Fruit fly (Drosophila melanogaster) whole organism, embryonic: ENCODE results near the gene CG32095.
A peak's percentile ranks its signal among the peaks of the same experiment; 100 is the strongest.

Source experiments
- Adf1 ChIP-seq: fragments of 200-800 bp; sonication (Bioruptor generic); IDR thresholded peaks from 2 replicates; pipeline ENCODE4 v1.3.6; 2022; ENCODE audit warnings: missing biosample characterization, missing genetic modification characterization
- CG11093 ChIP-seq: fragments of 200-800 bp; sonication (Bioruptor generic); IDR thresholded peaks from 3 replicates; pipeline ENCODE4 v1.3.6; 2022; ENCODE audit warnings: missing biosample characterization, missing genetic modification characterization
- CG11695 ChIP-seq: fragments of 200-800 bp; sonication (Bioruptor generic); IDR thresholded peaks from 3 replicates; pipeline ENCODE4 v1.3.6; 2022; ENCODE audit warnings: missing biosample characterization, missing genetic modification characterization
- CG11696 ChIP-seq: fragments of 200-800 bp; sonication (Bioruptor generic); IDR thresholded peaks from 2 replicates; pipeline ENCODE4 v1.3.6; 2022; ENCODE audit warnings: missing biosample characterization, missing genetic modification characterization
- CG12236 ChIP-seq: fragments of 200-800 bp; sonication (Bioruptor generic); optimal IDR thresholded peaks from 2 replicates; lab custom pipeline; 2016; ENCODE audit warnings: missing biosample characterization, missing genetic modification characterization
- CG12744 ChIP-seq: fragments of 200-800 bp; sonication (Bioruptor generic); optimal IDR thresholded peaks from 2 replicates; lab custom pipeline; 2016; ENCODE audit warnings: missing biosample characterization, missing genetic modification characterization
- CG13296 ChIP-seq: fragments of 200-800 bp; sonication (Bioruptor generic); optimal IDR thresholded peaks from 3 replicates; lab custom pipeline; 2018; ENCODE audit warnings: missing biosample characterization, mild to moderate bottlenecking, missing genetic modification characterization
- CG14441 ChIP-seq: fragments of 200-800 bp; sonication (Bioruptor generic); IDR thresholded peaks from 2 replicates; pipeline ENCODE4 v1.3.6; 2022; ENCODE audit warnings: missing biosample characterization, missing genetic modification characterization
- CG14667 ChIP-seq: fragments of 200-800 bp; sonication (Bioruptor generic); IDR thresholded peaks from 2 replicates; pipeline ENCODE4 v1.3.6; 2022; ENCODE audit warnings: missing biosample characterization, missing genetic modification characterization
- CG18476 ChIP-seq: fragments of 200-800 bp; sonication (Bioruptor generic); optimal IDR thresholded peaks from 2 replicates; lab custom pipeline; 2016; ENCODE audit warnings: missing biosample characterization, mild to moderate bottlenecking, missing genetic modification characterization
- CG3065 ChIP-seq: fragments of 200-800 bp; sonication (Bioruptor generic); optimal IDR thresholded peaks from 2 replicates; lab custom pipeline; 2016; ENCODE audit warnings: missing biosample characterization, missing genetic modification characterization
- CG31224 ChIP-seq: fragments of 200-800 bp; sonication (Bioruptor generic); IDR thresholded peaks from 2 replicates; pipeline ENCODE4 v1.3.6; 2022; ENCODE audit warnings: missing biosample characterization, missing genetic modification characterization
- CG34376 ChIP-seq: fragments of 200-800 bp; sonication (Bioruptor generic); optimal IDR thresholded peaks from 2 replicates; lab custom pipeline; 2018; ENCODE audit warnings: missing biosample characterization, mild to moderate bottlenecking, missing genetic modification characterization
- CG4404 ChIP-seq: fragments of 200-800 bp; sonication (Bioruptor generic); IDR thresholded peaks from 2 replicates; pipeline ENCODE4 v1.3.6; 2022; ENCODE audit warnings: missing biosample characterization, missing genetic modification characterization
- CG4820 ChIP-seq: fragments of 200-800 bp; sonication (Bioruptor generic); optimal IDR thresholded peaks from 3 replicates; lab custom pipeline; 2016; ENCODE audit warnings: missing biosample characterization, missing genetic modification characterization
- Fer3 ChIP-seq: fragments of 200-800 bp; sonication (Bioruptor generic); optimal IDR thresholded peaks from 2 replicates; lab custom pipeline; 2018; ENCODE audit warnings: missing biosample characterization, mild to moderate bottlenecking, missing genetic modification characterization, moderate library complexity
- GATAe ChIP-seq: fragments of 200-800 bp; sonication (Bioruptor generic); conservative IDR thresholded peaks from 2 replicates; pipeline ENCODE4 v1.3.6; 2022; ENCODE audit warnings: missing biosample characterization, missing genetic modification characterization
- Hey ChIP-seq: fragments of 200-800 bp; sonication (Bioruptor generic); optimal IDR thresholded peaks from 3 replicates; lab custom pipeline; 2018; ENCODE audit warnings: missing biosample characterization, mild to moderate bottlenecking, missing genetic modification characterization
- Opbp ChIP-seq: fragments of 200-800 bp; sonication (Bioruptor generic); IDR thresholded peaks from 3 replicates; pipeline ENCODE4 v1.3.6; 2022; ENCODE audit warnings: missing biosample characterization, missing genetic modification characterization; ENCODE audit not compliant: partially characterized antibody
- Side ChIP-seq: fragments of 200-800 bp; sonication (Bioruptor generic); optimal IDR thresholded peaks from 2 replicates; lab custom pipeline; 2016; ENCODE audit warnings: missing biosample characterization, missing genetic modification characterization
- Sry-β ChIP-seq: fragments of 200-800 bp; sonication (Bioruptor generic); optimal IDR thresholded peaks from 2 replicates; lab custom pipeline; 2018; ENCODE audit warnings: missing biosample characterization, mild to moderate bottlenecking, missing genetic modification characterization, moderate library complexity
- dmrt11E ChIP-seq: fragments of 200-800 bp; sonication (Bioruptor generic); optimal IDR thresholded peaks from 3 replicates; lab custom pipeline; 2018; ENCODE audit warnings: missing biosample characterization, mild to moderate bottlenecking, missing genetic modification characterization, moderate library complexity
- exex ChIP-seq: fragments of 200-800 bp; sonication (Bioruptor generic); optimal IDR thresholded peaks from 4 replicates; lab custom pipeline; 2018; ENCODE audit warnings: missing biosample characterization, mild to moderate bottlenecking, missing genetic modification characterization, moderate library complexity
- fd3F ChIP-seq: fragments of 200-800 bp; sonication (Bioruptor generic); optimal IDR thresholded peaks from 2 replicates; lab custom pipeline; 2018; ENCODE audit warnings: missing biosample characterization, mild to moderate bottlenecking, missing genetic modification characterization, moderate library complexity
- fd64A ChIP-seq: fragments of 200-800 bp; sonication (Bioruptor generic); optimal IDR thresholded peaks from 3 replicates; lab custom pipeline; 2018; ENCODE audit warnings: missing biosample characterization, mild to moderate bottlenecking, missing genetic modification characterization
- gcm2 ChIP-seq: fragments of 200-800 bp; sonication (Bioruptor generic); optimal IDR thresholded peaks from 2 replicates; lab custom pipeline; 2016; ENCODE audit warnings: missing biosample characterization, missing genetic modification characterization
- hb ChIP-seq: fragments of 200-800 bp; sonication (Bioruptor generic); IDR thresholded peaks from 3 replicates; pipeline ENCODE4 v1.3.6; 2022; ENCODE audit warnings: missing biosample characterization, missing genetic modification characterization; ENCODE audit not compliant: partially characterized antibody
- hbn ChIP-seq: fragments of 200-800 bp; sonication (Bioruptor generic); IDR thresholded peaks from 2 replicates; pipeline ENCODE4 v1.3.6; 2022; ENCODE audit warnings: missing biosample characterization, missing genetic modification characterization; ENCODE audit not compliant: partially characterized antibody
- hkb ChIP-seq, 2 experiments: fragments of 200-800 bp in 1 of 2; fragments of >200 bp in 1 of 2; sonication (Bioruptor generic) in 1 of 2; IDR thresholded peaks in 1 of 2; optimal IDR thresholded peaks in 1 of 2; 2 replicates each; pipeline versions ENCODE4 v1.3.6 to Lab custom; 2017 to 2022; ENCODE audit warnings: missing biosample characterization in 1 of 2, missing genetic modification characterization in 1 of 2
- lab ChIP-seq: fragments of 200-800 bp; sonication (Bioruptor generic); optimal IDR thresholded peaks from 3 replicates; lab custom pipeline; 2017; ENCODE audit warnings: missing biosample characterization, missing genetic modification characterization, mild to moderate bottlenecking, moderate library complexity, missing genetic modification reagents
- lov ChIP-seq, 2 experiments: fragments of 200-800 bp in 1 of 2; fragments of >200 bp in 1 of 2; sonication (Bioruptor generic) in 1 of 2; IDR thresholded peaks in 1 of 2; optimal IDR thresholded peaks in 1 of 2; 2 replicates in 1 of 2; 3 replicates in 1 of 2; pipeline versions ENCODE4 v1.3.6 to Lab custom; 2017 to 2022; ENCODE audit warnings: missing biosample characterization in 1 of 2, missing genetic modification characterization in 1 of 2
- maf-S ChIP-seq: fragments of 200-800 bp; sonication (Bioruptor generic); optimal IDR thresholded peaks from 2 replicates; lab custom pipeline; 2016; ENCODE audit warnings: missing biosample characterization, missing genetic modification characterization
- nom ChIP-seq: fragments of 200-800 bp; sonication (Bioruptor generic); optimal IDR thresholded peaks from 2 replicates; lab custom pipeline; 2017; ENCODE audit warnings: missing biosample characterization, missing genetic modification characterization, mild to moderate bottlenecking, moderate library complexity, missing genetic modification reagents
- pum ChIP-seq: fragments of 200-800 bp; sonication (Bioruptor generic); optimal IDR thresholded peaks from 2 replicates; lab custom pipeline; 2016; ENCODE audit warnings: missing biosample characterization, missing genetic modification characterization
- slbo ChIP-seq: fragments of 200-800 bp; sonication (Bioruptor generic); IDR thresholded peaks from 2 replicates; pipeline ENCODE4 v1.3.6; 2022; ENCODE audit warnings: missing biosample characterization, missing genetic modification characterization
- sqz ChIP-seq: fragments of 200-800 bp; sonication (Bioruptor generic); optimal IDR thresholded peaks from 3 replicates; lab custom pipeline; 2018; ENCODE audit warnings: missing biosample characterization, mild to moderate bottlenecking, missing genetic modification characterization
- tin ChIP-seq: fragments of 200-800 bp; sonication (Bioruptor generic); optimal IDR thresholded peaks from 3 replicates; lab custom pipeline; 2016; ENCODE audit warnings: missing biosample characterization, missing genetic modification characterization
- tna ChIP-seq: fragments of 200-800 bp; sonication (Bioruptor generic); IDR thresholded peaks from 2 replicates; pipeline ENCODE4 v1.3.6; 2022; ENCODE audit warnings: missing biosample characterization, missing genetic modification characterization; ENCODE audit not compliant: partially characterized antibody
- z ChIP-seq: fragments of 200-800 bp; sonication (Bioruptor generic); IDR thresholded peaks from 3 replicates; pipeline ENCODE4 v1.3.6; 2022; ENCODE audit warnings: missing biosample characterization, missing genetic modification characterization

Gene CG32095

dm6 chr3L:11776731-11777130 lies 48.8 kb downstream of the CG32095 start, which contains the start of gene CG14131 (continued):
- no peak for TF ChIP-seq hb
- TF ChIP-seq GATAe (GFP tag; lab: Robert Waterston, UW): 0 out of 2 replicates have a peak, but pooled peaks have one; percentile 21
- TF ChIP-seq CG11093 (GFP tag; lab: Robert Waterston, UW): no peak
- TF ChIP-seq pum: no peak
- TF ChIP-seq Adf1 (GFP tag; lab: Robert Waterston, UW): peak; percentile 74
- no peak for TF ChIP-seq tna
- no peak for TF ChIP-seq CG31224
- TF ChIP-seq fd64A (GFP tag; lab: Kevin White, UChicago): no peak
- no peak for TF ChIP-seq Sry-β (GFP tag; lab: Kevin White, UChicago)
- no peak for TF ChIP-seq CG14667 (GFP tag; lab: Robert Waterston, UW)
- TF ChIP-seq hkb (optimal IDR thresholded peaks at IDR 0.05; lab: Kevin White, UChicago): no peak
- no peak for TF ChIP-seq hkb (GFP tag; IDR thresholded peaks at IDR 0.05; lab: Robert Waterston, UW)
- TF ChIP-seq CG13296: no peak
- TF ChIP-seq Fer3 (tag; lab: Kevin White, UChicago): no peak
- no peak for TF ChIP-seq CG18476 (GFP tag; lab: Kevin White, UChicago)
- no peak for TF ChIP-seq maf-S (GFP tag; lab: Kevin White, UChicago)
- no peak for TF ChIP-seq CG11696 (GFP tag; lab: Robert Waterston, UW)
- TF ChIP-seq exex: peak; percentile 99
- no peak for TF ChIP-seq CG12744 (GFP tag; lab: Kevin White, UChicago)
- TF ChIP-seq Hey (tag; lab: Kevin White, UChicago): no peak
- TF ChIP-seq tin (GFP tag; lab: Kevin White, UChicago): no peak

- TF ChIP-seq slbo (GFP tag; lab: Robert Waterston, UW) (no peak), z (GFP tag; lab: Robert Waterston, UW) (no peak), CG4820 (no peak), Opbp (GFP tag; lab: Robert Waterston, UW) (no peak), CG4404 (GFP tag; lab: Robert Waterston, UW) (no peak), CG12236 (GFP tag; lab: Kevin White, UChicago) (no peak), dmrt11E (tag; lab: Kevin White, UChicago) (no peak), lov (optimal IDR thresholded peaks at IDR 0.05; lab: Kevin White, UChicago) (no peak), lov (GFP tag; IDR thresholded peaks at IDR 0.05; lab: Robert Waterston, UW) (no peak), hbn (no peak), CG3065 (GFP tag; lab: Kevin White, UChicago) (no peak), CG34376 (no peak), pum (no peak), lab (GFP tag; lab: Kevin White, UChicago) (no peak), nom (GFP tag; lab: Kevin White, UChicago) (no peak), CG11695 (no peak), sqz (GFP tag; lab: Kevin White, UChicago) (no peak), Side (GFP tag; lab: Kevin White, UChicago) (no peak), gcm2 (GFP tag; lab: Kevin White, UChicago) (no peak), fd3F (no peak), CG14441 (GFP tag; lab: Robert Waterston, UW) (no peak)
Observed at dm6 chr3L:11774401-11774800, 51.1 kb downstream of the CG32095 start, which contains the start of gene Tim13. Tim13 (minus strand) TSS chr3L:11774501.
